Fruit fly (Drosophila melanogaster): ENCODE results near the gene BBS8.

The BBS8 gene

dm6 chr2L:441927-442691, 19.4 kb downstream of the BBS8 start (continued):
- TF ChIP-seq unpg (GFP tag; optimal IDR thresholded peaks at IDR 0.05) (no peak), CG14050 (GFP tag; IDR thresholded peaks at IDR 0.05) (peak; percentile 68; the same call in 2 of the 3 replicates), shn (GFP tag; optimal IDR thresholded peaks at IDR 0.05) (peak; percentile 79), HHEX (GFP tag; optimal IDR thresholded peaks at IDR 0.05) (peak; percentile 71), Hmx (GFP tag; optimal IDR thresholded peaks at IDR 0.05) (no peak), Ada2b (GFP tag; IDR thresholded peaks at IDR 0.05) (peak; percentile 49), CG11093 (GFP tag; IDR thresholded peaks at IDR 0.05) (peak; percentile 81), tx (GFP tag; optimal IDR thresholded peaks at IDR 0.05) (peak; percentile 50), fru (optimal IDR thresholded peaks at IDR 0.05) (no peak), sr (GFP tag; IDR thresholded peaks at IDR 0.05) (peak; percentile 81), Med (GFP tag) (peak; percentile 94), pho (GFP tag; optimal IDR thresholded peaks at IDR 0.05) (peak; percentile 30), CG4820 (GFP tag; optimal IDR thresholded peaks at IDR 0.05) (peak; percentile 74), CG18011 (GFP tag; optimal IDR thresholded peaks at IDR 0.05) (no peak), dysf (GFP tag; IDR thresholded peaks at IDR 0.05) (peak; percentile 73), Ets97D (GFP tag; optimal IDR thresholded peaks at IDR 0.05) (peak; percentile 43), Elba2 (GFP tag; optimal IDR thresholded peaks at IDR 0.05) (peak; percentile 13), tup (GFP tag; optimal IDR thresholded peaks at IDR 0.05) (peak; percentile 59), CG9215 (GFP tag; IDR thresholded peaks at IDR 0.05) (peak; percentile 27; the same call in 1 of the 2 replicates), CG10654 (GFP tag; optimal IDR thresholded peaks at IDR 0.05) (peak; percentile 85), dmrt99B (tag; optimal IDR thresholded peaks at IDR 0.05) (peak; percentile 92), Oaz (GFP tag; IDR thresholded peaks at IDR 0.05) (peak; percentile 61), MESR4 (GFP tag; optimal IDR thresholded peaks at IDR 0.05) (peak; percentile 24), CG16815 (GFP tag; optimal IDR thresholded peaks at IDR 0.05) (peak; percentile 78), CG10209 (GFP tag; optimal IDR thresholded peaks at IDR 0.05) (peak; percentile 79), slbo (GFP tag; IDR thresholded peaks at IDR 0.05) (peak; percentile 52; the same call in 1 of the 2 replicates), pum (GFP tag; optimal IDR thresholded peaks at IDR 0.05) (peak; percentile 87), CG6683 (GFP tag; optimal IDR thresholded peaks at IDR 0.05) (no peak), z (GFP tag; IDR thresholded peaks at IDR 0.05) (peak; percentile 22; the same call in 1 of the 3 replicates), CG16863 (GFP tag; optimal IDR thresholded peaks at IDR 0.05) (peak; percentile 86), tna (GFP tag; IDR thresholded peaks at IDR 0.05; ENCODE audit: partially characterized antibody) (no peak), CG13123 (GFP tag; optimal IDR thresholded peaks at IDR 0.05) (peak; percentile 63), ato (GFP tag; IDR thresholded peaks at IDR 0.05; ENCODE audit: partially characterized antibody) (no peak), vfl (GFP tag; optimal IDR thresholded peaks at IDR 0.05) (peak; percentile 54), CG11247 (GFP tag; IDR thresholded peaks at IDR 0.05) (no peak), Sin3A (optimal IDR thresholded peaks at IDR 0.05) (no peak), Mrtf (GFP tag; IDR thresholded peaks at IDR 0.05) (peak; percentile 59; the same call in 2 of the 3 replicates), CG1792 (GFP tag; optimal IDR thresholded peaks at IDR 0.05) (peak; percentile 46), luna (GFP tag; optimal IDR thresholded peaks at IDR 0.05) (no peak), lilli (GFP tag; optimal IDR thresholded peaks at IDR 0.05) (peak; percentile 74), onecut (GFP tag; IDR thresholded peaks at IDR 0.05) (peak; percentile 80), Myb (GFP tag; optimal IDR thresholded peaks at IDR 0.05) (peak; percentile 58), CG5245 (GFP tag; optimal IDR thresholded peaks at IDR 0.05) (peak; percentile 78), CG7372 (GFP tag; IDR thresholded peaks at IDR 0.05) (peak; percentile 42; the same call in 1 of the 2 replicates), CG1832 (GFP tag; optimal IDR thresholded peaks at IDR 0.05) (no peak), Spps (tag; optimal IDR thresholded peaks at IDR 0.05) (peak; percentile 81), CG14710 (tag; optimal IDR thresholded peaks at IDR 0.05) (peak; percentile 85), CG5180 (GFP tag; optimal IDR thresholded peaks at IDR 0.05) (peak; percentile 78), jumu (GFP tag; optimal IDR thresholded peaks at IDR 0.05) (peak; percentile 81), GATAe (GFP tag; conservative IDR thresholded peaks at IDR 0.05) (no peak)
